Worm (Caenorhabditis elegans): ENCODE data around the gene nhr-149.

nhr-149 gene

ce11 chrV:7349541-7349940 is at the start of gene nhr-149:
Gene nhr-149, minus strand, starts transcription at chrV:7349641.
- TF ChIP-seq C08G9.2 (tag; optimal IDR thresholded peaks at IDR 0.05): no peak
- no peak for TF ChIP-seq dve-1 (tag; optimal IDR thresholded peaks at IDR 0.05)
- no peak for TF ChIP-seq mec-3 (tag; optimal IDR thresholded peaks at IDR 0.05; ENCODE audit: borderline replicate concordance)
- TF ChIP-seq ceh-31 (tag; optimal IDR thresholded peaks at IDR 0.05): no peak

DNA sequence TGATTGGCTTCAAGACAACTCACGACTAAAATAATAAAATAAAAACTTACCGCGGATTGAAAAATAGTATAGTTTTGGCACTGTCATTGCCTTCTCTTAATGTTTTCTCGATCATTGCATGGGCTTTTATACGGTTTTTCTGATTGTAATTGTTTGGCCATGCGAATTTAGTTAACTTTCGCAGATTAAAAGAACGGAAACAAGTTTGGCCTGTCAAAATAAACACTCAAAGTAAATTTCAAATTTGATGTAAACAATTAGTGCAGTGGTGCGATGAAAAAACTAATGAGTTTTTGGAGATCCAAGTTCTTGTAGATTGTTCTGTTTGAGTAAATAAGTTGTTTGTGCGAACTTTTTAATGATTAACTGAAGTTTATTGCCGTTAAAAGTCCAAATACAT is 49.8 kb upstream of the nhr-149 start, which contains the start of gene gst-41:
TSS of gene gst-41 (minus strand) at position 101 of the 400 bp plus-strand sequence.
- no peak for TF ChIP-seq ama-1 (optimal IDR thresholded peaks at IDR 0.05)
- TF ChIP-seq tbx-7 (tag; optimal IDR thresholded peaks at IDR 0.05): no peak
- no peak for TF ChIP-seq ref-2 (tag; optimal IDR thresholded peaks at IDR 0.05)
- TF ChIP-seq ztf-16 (tag; optimal IDR thresholded peaks at IDR 0.05): no peak
- no peak for TF ChIP-seq ceh-22 (tag; optimal IDR thresholded peaks at IDR 0.05)
- no peak for TF ChIP-seq sox-4 (tag; optimal IDR thresholded peaks at IDR 0.05)
- no peak for TF ChIP-seq dve-1 (tag; optimal IDR thresholded peaks at IDR 0.05)
- TF ChIP-seq ceh-2 (tag; optimal IDR thresholded peaks at IDR 0.05): no peak
- TF ChIP-seq ceh-34 (tag; optimal IDR thresholded peaks at IDR 0.05): no peak
- no peak for TF ChIP-seq mec-3 (tag; optimal IDR thresholded peaks at IDR 0.05; ENCODE audit: borderline replicate concordance)
- TF ChIP-seq ahr-1 (tag; optimal IDR thresholded peaks at IDR 0.05): no peak
- no peak for TF ChIP-seq K02D7.2 (tag; optimal IDR thresholded peaks at IDR 0.05)

ce11 chrV:7395359-7395758 is 45.9 kb upstream of the nhr-149 start, which contains the start of gene srx-9:
Gene srx-9, minus strand, starts transcription at chrV:7395459.
- no peak for TF ChIP-seq ref-2 (tag; optimal IDR thresholded peaks at IDR 0.05)
- TF ChIP-seq C38D4.7 (GFP tag; optimal IDR thresholded peaks at IDR 0.05): no peak
- TF ChIP-seq unc-86 (tag; optimal IDR thresholded peaks at IDR 0.05): no peak
- TF ChIP-seq pqm-1 (tag; optimal IDR thresholded peaks at IDR 0.05): no peak

- no peak for TF ChIP-seq ceh-9 (tag; optimal IDR thresholded peaks at IDR 0.05)
- TF ChIP-seq T23F11.4 (GFP tag; optimal IDR thresholded peaks at IDR 0.05): no peak
- TF ChIP-seq pqm-1 (tag; optimal IDR thresholded peaks at IDR 0.05): no peak
- no peak for TF ChIP-seq pha-4 (tag; optimal IDR thresholded peaks at IDR 0.05)
- no peak for TF ChIP-seq ceh-30 (tag; optimal IDR thresholded peaks at IDR 0.05)
- no peak for TF ChIP-seq pag-3 (tag; optimal IDR thresholded peaks at IDR 0.05; ENCODE audit: borderline replicate concordance)
- TF ChIP-seq zip-5 (tag; optimal IDR thresholded peaks at IDR 0.05): no peak
- TF ChIP-seq odd-2 (tag; optimal IDR thresholded peaks at IDR 0.05): no peak
- TF ChIP-seq unc-86 (tag; optimal IDR thresholded peaks at IDR 0.05): no peak
- TF ChIP-seq dmd-4 (tag; optimal IDR thresholded peaks at IDR 0.05; ENCODE audit: borderline replicate concordance): no peak
- TF ChIP-seq ttx-3 (tag; optimal IDR thresholded peaks at IDR 0.05): no peak
Observed at ce11 chrV:7391933-7392332, 42.5 kb upstream of the nhr-149 start, which contains the start of gene fbxa-105. Gene fbxa-105, minus strand, starts transcription at chrV:7392029.

DNA sequence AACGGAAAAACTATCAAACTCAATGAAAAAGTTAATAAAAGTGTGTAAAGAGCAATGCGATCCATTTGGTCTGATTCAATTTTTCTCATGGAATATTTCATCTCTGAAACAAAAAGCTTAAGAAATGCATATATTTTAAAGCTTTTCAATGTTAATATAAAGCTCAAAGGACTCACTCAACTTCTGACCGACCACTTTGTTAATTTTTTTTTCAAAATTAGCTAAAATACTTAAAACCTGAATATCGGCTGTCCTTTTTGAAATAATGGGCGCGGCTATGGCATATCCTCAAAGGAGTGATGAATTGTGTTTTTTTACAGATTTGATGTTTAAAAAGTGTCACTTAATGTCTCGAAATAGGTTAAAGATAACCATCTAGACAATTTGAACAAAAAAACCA is 40.3 kb upstream of the nhr-149 start, which contains the start of gene C02H6.1:
TSS of gene C02H6.1 (minus strand) at position 101 of the 400 bp plus-strand sequence.
- no peak for TF ChIP-seq K09A11.1 (tag; optimal IDR thresholded peaks at IDR 0.05; ENCODE audit: insufficient read depth)

- TF ChIP-seq nhr-11 (tag; optimal IDR thresholded peaks at IDR 0.05) (no peak), ttx-3 (tag; optimal IDR thresholded peaks at IDR 0.05) (no peak), pha-2 (tag; optimal IDR thresholded peaks at IDR 0.05) (no peak), hlh-30 (tag; optimal IDR thresholded peaks at IDR 0.05; ENCODE audit: insufficient read depth) (no peak), elt-4 (tag; optimal IDR thresholded peaks at IDR 0.05) (no peak), sdc-2 (tag; optimal IDR thresholded peaks at IDR 0.05) (no peak), C08G9.2 (tag; optimal IDR thresholded peaks at IDR 0.05) (no peak), madf-2 (tag; optimal IDR thresholded peaks at IDR 0.05) (no peak), tbx-7 (tag; optimal IDR thresholded peaks at IDR 0.05) (no peak), K09A11.1 (tag; optimal IDR thresholded peaks at IDR 0.05; ENCODE audit: insufficient read depth) (no peak), hlh-6 (tag; optimal IDR thresholded peaks at IDR 0.05) (no peak), ceh-6 (GFP tag; optimal IDR thresholded peaks at IDR 0.05) (no peak), pha-4 (tag; optimal IDR thresholded peaks at IDR 0.05) (no peak), ahr-1 (tag; optimal IDR thresholded peaks at IDR 0.05) (no peak), tbx-2 (tag; optimal IDR thresholded peaks at IDR 0.05) (no peak), unc-55 (GFP tag; optimal IDR thresholded peaks at IDR 0.05) (no peak), eyg-1 (tag; optimal IDR thresholded peaks at IDR 0.05) (no peak), hlh-15 (tag; optimal IDR thresholded peaks at IDR 0.05) (no peak), mec-3 (tag; optimal IDR thresholded peaks at IDR 0.05; ENCODE audit: borderline replicate concordance) (no peak)
Observed at ce11 chrV:7387755-7388154, 38.3 kb upstream of the nhr-149 start, which contains the start of gene C02H6.3. Gene C02H6.3, minus strand, starts transcription at chrV:7387855.
